Fruit fly (Drosophila melanogaster): ENCODE data around the gene PpD3.
A peak's percentile ranks its signal among the peaks of the same experiment; 100 is the strongest.

The PpD3 gene

dm6 chr3R:9747272-9747874 is 302 bp upstream of the PpD3 start, which contains the start of gene CG12948 (continued):
- TF ChIP-seq hbn (GFP tag; IDR thresholded peaks at IDR 0.05; ENCODE audit: partially characterized antibody) = peak; percentile 95
- TF ChIP-seq slou (GFP tag; optimal IDR thresholded peaks at IDR 0.05) = no peak
- no peak for TF ChIP-seq zen (tag; optimal IDR thresholded peaks at IDR 0.05)
- TF ChIP-seq CG6791 (GFP tag; IDR thresholded peaks at IDR 0.05; ENCODE audit: partially characterized antibody) = peak; percentile 72
- TF ChIP-seq CG3847 (GFP tag; IDR thresholded peaks at IDR 0.05) = peak; percentile 54
- TF ChIP-seq Eip74EF (GFP tag; optimal IDR thresholded peaks at IDR 0.05) = no peak
- TF ChIP-seq CG9215 (GFP tag; IDR thresholded peaks at IDR 0.05) = 0 out of 2 replicates have a peak, but pooled peaks have one; percentile 44
- peak; percentile 56 for TF ChIP-seq CG12769 (tag; optimal IDR thresholded peaks at IDR 0.05)
- TF ChIP-seq en (GFP tag; optimal IDR thresholded peaks at IDR 0.05) = no peak
- no peak for TF ChIP-seq ara (GFP tag; IDR thresholded peaks at IDR 0.05)
- TF ChIP-seq Ada2b (GFP tag; IDR thresholded peaks at IDR 0.05) = no peak
- TF ChIP-seq CG4282 (GFP tag; optimal IDR thresholded peaks at IDR 0.05) = no peak
- no peak; the same call in 1 of the 3 replicates for TF ChIP-seq CG17361 (GFP tag; IDR thresholded peaks at IDR 0.05)
- no peak for TF ChIP-seq CG7745 (tag; optimal IDR thresholded peaks at IDR 0.05)
- TF ChIP-seq trem (tag; optimal IDR thresholded peaks at IDR 0.05) = peak; percentile 56
- TF ChIP-seq Hmx (GFP tag; optimal IDR thresholded peaks at IDR 0.05) = no peak
- no peak; the same call in 1 of the 2 replicates for TF ChIP-seq CG32772 (GFP tag; IDR thresholded peaks at IDR 0.05)
- TF ChIP-seq Xrp1 (GFP tag; IDR thresholded peaks at IDR 0.05) = peak; percentile 56
- TF ChIP-seq CG10543 (GFP tag; optimal IDR thresholded peaks at IDR 0.05) = peak; percentile 62
- TF ChIP-seq HLH54F (GFP tag; optimal IDR thresholded peaks at IDR 0.05) = peak; percentile 53
- no peak for TF ChIP-seq trh (GFP tag; optimal IDR thresholded peaks at IDR 0.05)
- TF ChIP-seq CG18599 (GFP tag; optimal IDR thresholded peaks at IDR 0.05) = no peak
- no peak for TF ChIP-seq Stat92E (GFP tag; optimal IDR thresholded peaks at IDR 0.05)
- TF ChIP-seq ci (GFP tag; IDR thresholded peaks at IDR 0.05) = peak; percentile 47; the same call in 1 of the 3 replicates
- no peak for TF ChIP-seq peb (GFP tag; IDR thresholded peaks at IDR 0.05)
- peak; percentile 48 for TF ChIP-seq Camta (GFP tag; optimal IDR thresholded peaks at IDR 0.05)
- TF ChIP-seq Aef1 (GFP tag; IDR thresholded peaks at IDR 0.05) = no peak
- peak; percentile 23 for TF ChIP-seq pzg (GFP tag; optimal IDR thresholded peaks at IDR 0.05)
- no peak for TF ChIP-seq eve (GFP tag; optimal IDR thresholded peaks at IDR 0.05)
- TF ChIP-seq MESR4 (GFP tag; optimal IDR thresholded peaks at IDR 0.05) = peak; percentile 82
- peak; percentile 50 for TF ChIP-seq CG1603 (tag; optimal IDR thresholded peaks at IDR 0.05)
- no peak for TF ChIP-seq CG10565 (GFP tag; optimal IDR thresholded peaks at IDR 0.05)
- TF ChIP-seq CG4707 (GFP tag; optimal IDR thresholded peaks at IDR 0.05) = no peak
- no peak for TF ChIP-seq Sox102F (GFP tag; optimal IDR thresholded peaks at IDR 0.05)
- peak; percentile 88 for TF ChIP-seq hb (GFP tag; IDR thresholded peaks at IDR 0.05; ENCODE audit: partially characterized antibody)
- peak; percentile 20 for TF ChIP-seq zfh2 (GFP tag; optimal IDR thresholded peaks at IDR 0.05)
- peak; percentile 96 for TF ChIP-seq CG34224 (GFP tag; IDR thresholded peaks at IDR 0.05; ENCODE audit: partially characterized antibody)
- peak; percentile 54 for TF ChIP-seq CG13296 (GFP tag; optimal IDR thresholded peaks at IDR 0.05)
- no peak for TF ChIP-seq kah (GFP tag; optimal IDR thresholded peaks at IDR 0.05)
- TF ChIP-seq sug (tag; optimal IDR thresholded peaks at IDR 0.05) = peak; percentile 68
- no peak for TF ChIP-seq kay (GFP tag; optimal IDR thresholded peaks at IDR 0.05)
- TF ChIP-seq CG17186 (GFP tag; optimal IDR thresholded peaks at IDR 0.05) = no peak
- peak; percentile 44; the same call in 1 of the 3 replicates for TF ChIP-seq CG11560 (tag; IDR thresholded peaks at IDR 0.05)
- TF ChIP-seq Lhr (GFP tag; optimal IDR thresholded peaks at IDR 0.05) = no peak
- no peak for TF ChIP-seq wor (GFP tag; IDR thresholded peaks at IDR 0.05)
- TF ChIP-seq HmgD (GFP tag; optimal IDR thresholded peaks at IDR 0.05) = peak; percentile 21
- TF ChIP-seq crp (GFP tag; optimal IDR thresholded peaks at IDR 0.05) = peak; percentile 38 to 86
- TF ChIP-seq CG5953 (GFP tag; IDR thresholded peaks at IDR 0.05) = no peak
- no peak for TF ChIP-seq oc (tag; optimal IDR thresholded peaks at IDR 0.05)

Data from whole organism, embryonic.